Fruit fly (Drosophila melanogaster): ENCODE results near the gene RpL34a.

Gene RpL34a

DNA sequence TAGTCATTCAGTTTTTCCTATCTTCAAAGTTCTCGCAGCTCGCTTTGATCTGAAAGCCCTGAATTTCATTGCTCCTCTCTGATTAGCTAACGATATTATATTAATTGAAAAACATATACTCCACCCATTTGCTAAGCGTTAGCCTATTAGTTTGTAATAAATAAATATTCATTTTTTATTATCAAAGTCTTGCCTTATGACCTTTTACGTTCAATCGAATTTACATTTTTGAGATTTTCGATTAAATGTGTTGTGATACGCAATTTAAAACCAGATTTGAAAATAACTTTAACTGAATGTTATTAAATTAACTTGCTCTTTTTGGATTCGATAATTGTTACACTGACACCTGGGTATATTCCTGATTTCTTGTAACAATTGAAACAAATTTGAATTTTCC, 3.8 kb upstream of the RpL34a start, which contains the start of gene CG14551:
Gene CG14551 (minus strand): TSS at position 101 of the 400 bp plus-strand sequence.
- TF ChIP-seq CG3995 (GFP tag; optimal IDR thresholded peaks at IDR 0.05) (no peak), dimm (GFP tag; IDR thresholded peaks at IDR 0.05) (no peak), ewg (GFP tag; optimal IDR thresholded peaks at IDR 0.05) (no peak), sob (GFP tag; IDR thresholded peaks at IDR 0.05) (no peak), chn (GFP tag; optimal IDR thresholded peaks at IDR 0.05) (no peak), ab (GFP tag; optimal IDR thresholded peaks at IDR 0.05) (no peak), Dfd (GFP tag; optimal IDR thresholded peaks at IDR 0.05) (no peak), repo (GFP tag; optimal IDR thresholded peaks at IDR 0.05) (no peak), BtbVII (GFP tag; optimal IDR thresholded peaks at IDR 0.05) (no peak), Xrp1 (GFP tag; IDR thresholded peaks at IDR 0.05) (no peak), CG4328 (GFP tag; optimal IDR thresholded peaks at IDR 0.05) (no peak), pan (optimal IDR thresholded peaks at IDR 0.05) (no peak), pan (GFP tag; optimal IDR thresholded peaks at IDR 0.05 in 1 of 2, IDR thresholded peaks at IDR 0.05 in 1 of 2) (no peak), CG15073 (GFP tag; optimal IDR thresholded peaks at IDR 0.05) (no peak), stwl (tag; optimal IDR thresholded peaks at IDR 0.05) (no peak), CG1602 (GFP tag; optimal IDR thresholded peaks at IDR 0.05) (no peak), CG7786 (GFP tag; optimal IDR thresholded peaks at IDR 0.05) (no peak), CG7271 (tag; optimal IDR thresholded peaks at IDR 0.05) (no peak), CG2202 (tag; optimal IDR thresholded peaks at IDR 0.05) (no peak), sr (GFP tag; IDR thresholded peaks at IDR 0.05) (no peak)

DNA sequence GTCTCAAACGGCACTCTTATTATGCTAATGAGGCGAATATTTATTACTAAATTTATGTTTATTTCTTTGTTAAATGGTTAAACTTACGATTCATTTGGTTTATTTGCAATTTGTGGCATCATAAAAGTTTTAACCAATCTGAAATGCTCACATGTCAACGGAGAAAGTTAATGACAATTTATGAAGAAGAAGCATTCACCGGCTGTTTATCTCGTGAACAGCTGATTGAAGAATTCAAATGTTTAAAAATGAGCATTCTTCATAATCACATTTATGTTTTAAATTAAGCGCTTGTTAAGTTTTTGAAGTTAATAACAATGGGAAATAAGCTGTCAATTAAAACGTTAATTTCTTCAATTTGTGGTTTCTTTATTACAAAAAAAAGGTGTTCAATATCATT, 1.0 kb downstream of the RpL34a start, which contains the start of the genes PIG-P and Tcs6:
Gene PIG-P (minus strand): TSS at position 158 of the 400 bp plus-strand sequence.
Gene Tcs6 (minus strand): TSS at position 158 of the 400 bp plus-strand sequence.
- TF ChIP-seq MBD-R2 (GFP tag; IDR thresholded peaks at IDR 0.05): peak; percentile 28; the same call in 1 of the 2 replicates
- TF ChIP-seq crp (GFP tag; optimal IDR thresholded peaks at IDR 0.05): peak; percentile 56 to 90
- TF ChIP-seq CG4617 (GFP tag; optimal IDR thresholded peaks at IDR 0.05; ENCODE audit: borderline replicate concordance): peak; percentile 5
- TF ChIP-seq vvl (GFP tag; IDR thresholded peaks at IDR 0.05): no peak
- peak; percentile 26 for TF ChIP-seq sens (GFP tag)
- peak; percentile 22 for TF ChIP-seq MESR4 (GFP tag; optimal IDR thresholded peaks at IDR 0.05)
- peak; percentile 53 for TF ChIP-seq Dp (GFP tag; optimal IDR thresholded peaks at IDR 0.05)
- peak; percentile 88 for TF ChIP-seq sd (tag; optimal IDR thresholded peaks at IDR 0.05)
- TF ChIP-seq lbe (GFP tag; optimal IDR thresholded peaks at IDR 0.05): peak; percentile 44
- peak; percentile 4 for TF ChIP-seq Nf-YB (GFP tag; optimal IDR thresholded peaks at IDR 0.05)
- peak; percentile 26 for TF ChIP-seq stwl (tag; optimal IDR thresholded peaks at IDR 0.05)
- TF ChIP-seq nau (GFP tag; optimal IDR thresholded peaks at IDR 0.05): no peak
- TF ChIP-seq CG1603 (tag; optimal IDR thresholded peaks at IDR 0.05): peak; percentile 28
- TF ChIP-seq pzg (GFP tag; optimal IDR thresholded peaks at IDR 0.05): peak; percentile 41
- TF ChIP-seq wor (GFP tag; IDR thresholded peaks at IDR 0.05): no peak
- peak; percentile 41 for TF ChIP-seq Ets97D (GFP tag; optimal IDR thresholded peaks at IDR 0.05)
- TF ChIP-seq CG6791 (GFP tag; IDR thresholded peaks at IDR 0.05; ENCODE audit: partially characterized antibody): no peak
- TF ChIP-seq CG17385 (GFP tag; optimal IDR thresholded peaks at IDR 0.05): peak; percentile 95
- TF ChIP-seq CG10267 (tag; optimal IDR thresholded peaks at IDR 0.05): peak; percentile 34
- no peak for TF ChIP-seq fd102C (GFP tag; optimal IDR thresholded peaks at IDR 0.05)
- TF ChIP-seq E2f2 (GFP tag; IDR thresholded peaks at IDR 0.05): peak; percentile 58
- TF ChIP-seq Atf-2 (GFP tag; optimal IDR thresholded peaks at IDR 0.05): no peak
- TF ChIP-seq bigmax (GFP tag; optimal IDR thresholded peaks at IDR 0.05): peak; percentile 22
- peak; percentile 16 for TF ChIP-seq Nf-YC (tag; optimal IDR thresholded peaks at IDR 0.05)
